Worm (Caenorhabditis elegans) whole organism, dauer: Measurements from ENCODE around the gene W09G12.8.

Source experiments
- unc-62 ChIP-seq: sonication (generic microtip); optimal IDR thresholded peaks from 2 replicates; lab custom pipeline; 2017; ENCODE audit warnings: missing biosample characterization, missing genetic modification reagents, missing genetic modification characterization

W09G12.8 gene

ce11 chrIV:1264928-1265327, 38.9 kb downstream of the W09G12.8 start, which contains the start of gene F38A1.13:
TSS of gene F38A1.13 (plus strand) at chrIV:1265228.
- no peak for TF ChIP-seq unc-62 (GFP tag; lab: Kevin White, UChicago)

DNA sequence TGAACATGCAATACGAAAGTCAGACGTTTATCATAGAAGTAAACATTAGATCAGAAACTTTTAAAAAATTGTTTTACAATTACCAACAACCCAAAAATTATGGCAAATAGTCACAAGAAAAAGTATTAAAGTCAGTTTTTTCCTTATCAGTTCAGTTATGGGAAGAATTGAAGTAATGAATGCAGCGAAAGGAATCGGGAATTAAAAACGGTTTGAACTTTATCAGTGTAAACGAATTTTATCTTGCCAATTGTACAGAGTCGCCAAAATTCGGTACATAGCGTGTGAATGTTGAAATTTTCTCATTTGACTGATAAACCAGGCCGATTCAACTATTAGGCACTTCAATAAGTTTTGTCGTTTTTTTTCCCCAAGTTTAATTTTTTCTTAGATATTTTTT, 40.2 kb downstream of the W09G12.8 start:
- TF ChIP-seq unc-62 (GFP tag; lab: Kevin White, UChicago): no peak

- no peak for TF ChIP-seq unc-62 (GFP tag; lab: Kevin White, UChicago)
These were observed 40.7 kb downstream of the W09G12.8 start, which contains the start of gene clec-170 for ce11 chrIV:1266724-1267123. TSS of gene clec-170 (plus strand) at chrIV:1266866.

- no peak for TF ChIP-seq unc-62 (GFP tag; lab: Kevin White, UChicago)
These were observed 48.6 kb downstream of the W09G12.8 start, which contains the start of gene C09E9.1 for ce11 chrIV:1274583-1274982. TSS of gene C09E9.1 (plus strand) at chrIV:1274868.

DNA sequence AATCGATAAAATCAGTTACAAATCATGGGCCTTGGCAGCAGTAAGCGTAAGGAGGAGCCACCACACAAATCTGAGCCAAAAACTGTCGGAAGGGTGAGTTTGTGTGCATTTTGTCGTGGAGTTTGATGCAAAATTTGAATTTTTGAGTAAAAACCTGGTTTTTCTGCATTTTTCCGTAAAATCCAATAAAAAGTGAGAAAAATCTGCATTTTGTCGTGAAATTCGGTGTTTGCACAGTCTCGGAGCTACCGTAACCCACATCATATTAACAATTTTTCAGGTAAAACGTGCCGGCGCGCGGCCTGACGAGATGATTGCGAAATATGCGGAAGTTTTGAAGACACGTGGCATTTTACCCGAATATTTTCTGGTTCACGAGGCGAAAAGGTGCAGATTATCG, 49.9 kb downstream of the W09G12.8 start:
- TF ChIP-seq unc-62 (GFP tag; lab: Kevin White, UChicago): no peak

DNA sequence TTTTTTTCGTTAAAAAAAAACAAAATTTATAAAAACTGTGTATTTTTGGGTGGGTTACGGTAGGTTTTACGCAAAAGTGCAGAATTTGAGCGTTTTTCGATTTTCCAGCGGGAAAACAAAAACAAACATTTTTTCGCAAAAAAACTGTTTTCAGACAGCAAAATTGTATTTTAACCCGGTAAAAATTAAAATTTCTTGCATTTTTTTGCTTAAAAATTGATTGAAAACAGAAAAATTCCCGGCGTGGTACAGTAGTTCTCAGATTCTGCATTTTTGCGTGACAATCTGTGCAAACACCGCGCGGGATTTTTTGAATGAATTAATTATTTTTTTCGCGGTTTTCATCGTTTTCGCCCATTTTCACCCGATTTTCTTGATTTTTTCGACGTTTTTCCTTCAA, 51.1 kb downstream of the W09G12.8 start:
- no peak for TF ChIP-seq unc-62 (GFP tag; lab: Kevin White, UChicago)
